Fruit fly (Drosophila melanogaster) whole organism, embryonic: ENCODE data around the gene CG32354.

Source experiments
- Aef1 ChIP-seq: fragments of 200-800 bp; sonication (Bioruptor generic); IDR thresholded peaks from 3 replicates; pipeline ENCODE4 v1.3.6; 2022; ENCODE audit warnings: missing biosample characterization, missing genetic modification characterization
- B-H2 ChIP-seq: fragments of 200-800 bp; sonication (Bioruptor generic); optimal IDR thresholded peaks from 2 replicates; lab custom pipeline; 2018; ENCODE audit warnings: missing biosample characterization, mild to moderate bottlenecking, missing genetic modification characterization
- BtbVII ChIP-seq: fragments of 200-800 bp; sonication (Bioruptor generic); optimal IDR thresholded peaks from 3 replicates; lab custom pipeline; 2017; ENCODE audit warnings: missing biosample characterization, mild to moderate bottlenecking, missing genetic modification characterization
- Bteb2 ChIP-seq: fragments of 200-800 bp; sonication (Bioruptor generic); optimal IDR thresholded peaks from 2 replicates; lab custom pipeline; 2016; ENCODE audit warnings: missing biosample characterization, missing genetic modification characterization
- CG10543 ChIP-seq: fragments of 200-800 bp; sonication (Bioruptor generic); optimal IDR thresholded peaks from 3 replicates; lab custom pipeline; 2017; ENCODE audit warnings: missing biosample characterization, mild to moderate bottlenecking, missing genetic modification characterization, moderate library complexity
- CG10979 ChIP-seq: fragments of 200-800 bp; sonication (Bioruptor generic); optimal IDR thresholded peaks from 2 replicates; lab custom pipeline; 2018; ENCODE audit warnings: missing biosample characterization, mild to moderate bottlenecking, missing genetic modification characterization, moderate library complexity
- CG12155 ChIP-seq: fragments of 200-800 bp; sonication (Bioruptor generic); optimal IDR thresholded peaks from 3 replicates; lab custom pipeline; 2016; ENCODE audit warnings: missing biosample characterization, missing genetic modification characterization
- CG12219 ChIP-seq: fragments of 200-800 bp; sonication (Bioruptor generic); optimal IDR thresholded peaks from 3 replicates; lab custom pipeline; 2018; ENCODE audit warnings: missing biosample characterization, mild to moderate bottlenecking, missing genetic modification characterization
- CG13424 ChIP-seq: fragments of 200-800 bp; sonication (Bioruptor generic); optimal IDR thresholded peaks from 2 replicates; lab custom pipeline; 2019; ENCODE audit warnings: missing biosample characterization, mild to moderate bottlenecking, missing genetic modification characterization, moderate library complexity
- CG14965 ChIP-seq: fragments of 200-800 bp; sonication (Bioruptor generic); optimal IDR thresholded peaks from 2 replicates; lab custom pipeline; 2016; ENCODE audit warnings: missing biosample characterization, missing genetic modification characterization, borderline replicate concordance
- CG15479 ChIP-seq: fragments of 200-800 bp; sonication (Bioruptor generic); optimal IDR thresholded peaks from 3 replicates; lab custom pipeline; 2019; ENCODE audit warnings: missing biosample characterization, mild to moderate bottlenecking, missing genetic modification characterization, moderate library complexity
- CG18476 ChIP-seq: fragments of 200-800 bp; sonication (Bioruptor generic); optimal IDR thresholded peaks from 2 replicates; lab custom pipeline; 2016; ENCODE audit warnings: missing biosample characterization, mild to moderate bottlenecking, missing genetic modification characterization
- CG2199 ChIP-seq: fragments of 200-800 bp; sonication (Bioruptor generic); IDR thresholded peaks from 3 replicates; pipeline ENCODE4 v1.3.6; 2022; ENCODE audit warnings: missing biosample characterization, missing genetic modification characterization
- CG3281 ChIP-seq: fragments of 200-800 bp; sonication (Bioruptor generic); optimal IDR thresholded peaks from 3 replicates; lab custom pipeline; 2017; ENCODE audit warnings: missing biosample characterization, mild to moderate bottlenecking, missing genetic modification characterization
- CG33213 ChIP-seq: fragments of 200-800 bp; sonication (Bioruptor generic); optimal IDR thresholded peaks from 3 replicates; lab custom pipeline; 2016; ENCODE audit warnings: missing biosample characterization, missing genetic modification characterization
- CG4707 ChIP-seq: fragments of 200-800 bp; sonication (Bioruptor generic); optimal IDR thresholded peaks from 2 replicates; lab custom pipeline; 2018; ENCODE audit warnings: missing biosample characterization, mild to moderate bottlenecking, missing genetic modification characterization, moderate library complexity
- CG7786 ChIP-seq: fragments of 200-800 bp; sonication (Bioruptor generic); optimal IDR thresholded peaks from 2 replicates; lab custom pipeline; 2016; ENCODE audit warnings: missing biosample characterization, missing genetic modification characterization
- CG8478 ChIP-seq: fragments of >200 bp; optimal IDR thresholded peaks from 2 replicates; lab custom pipeline; 2018
- CG9797 ChIP-seq: fragments of 200-800 bp; sonication (Bioruptor generic); optimal IDR thresholded peaks from 3 replicates; lab custom pipeline; 2018; ENCODE audit warnings: missing biosample characterization, mild to moderate bottlenecking, missing genetic modification characterization
- Drgx ChIP-seq: fragments of 200-800 bp; sonication (Bioruptor generic); IDR thresholded peaks from 2 replicates; pipeline ENCODE4 v1.3.6; 2022; ENCODE audit warnings: missing biosample characterization, missing genetic modification characterization
- Elba2 ChIP-seq: fragments of 200-800 bp; sonication (Bioruptor generic); optimal IDR thresholded peaks from 3 replicates; lab custom pipeline; 2016; ENCODE audit warnings: missing biosample characterization, missing genetic modification characterization
- Fer3 ChIP-seq: fragments of 200-800 bp; sonication (Bioruptor generic); optimal IDR thresholded peaks from 2 replicates; lab custom pipeline; 2018; ENCODE audit warnings: missing biosample characterization, mild to moderate bottlenecking, missing genetic modification characterization, moderate library complexity
- GATAe ChIP-seq: fragments of 200-800 bp; sonication (Bioruptor generic); conservative IDR thresholded peaks from 2 replicates; pipeline ENCODE4 v1.3.6; 2022; ENCODE audit warnings: missing biosample characterization, missing genetic modification characterization
- HLH3B ChIP-seq: fragments of 200-800 bp; sonication (Bioruptor generic); IDR thresholded peaks from 2 replicates; pipeline ENCODE4 v1.3.6; 2022; ENCODE audit warnings: missing biosample characterization, missing genetic modification characterization
- Hand ChIP-seq: fragments of 200-800 bp; sonication (Bioruptor generic); optimal IDR thresholded peaks from 2 replicates; lab custom pipeline; 2017; ENCODE audit warnings: mild to moderate bottlenecking, missing biosample characterization, missing genetic modification reagents, missing genetic modification characterization
- Hey ChIP-seq: fragments of 200-800 bp; sonication (Bioruptor generic); optimal IDR thresholded peaks from 3 replicates; lab custom pipeline; 2018; ENCODE audit warnings: missing biosample characterization, mild to moderate bottlenecking, missing genetic modification characterization
- Hmx ChIP-seq: fragments of 200-800 bp; sonication (Bioruptor generic); optimal IDR thresholded peaks from 2 replicates; lab custom pipeline; 2016; ENCODE audit warnings: missing biosample characterization, missing genetic modification characterization
- Lim3 ChIP-seq: fragments of 200-800 bp; sonication (Bioruptor generic); IDR thresholded peaks from 2 replicates; pipeline ENCODE4 v1.3.6; 2022; ENCODE audit warnings: missing biosample characterization, missing genetic modification characterization
- Oaz ChIP-seq: fragments of 200-800 bp; sonication (Bioruptor generic); IDR thresholded peaks from 2 replicates; pipeline ENCODE4 v1.3.6; 2022; ENCODE audit warnings: missing biosample characterization, missing genetic modification characterization
- Rx ChIP-seq: fragments of 200-800 bp; sonication (Bioruptor generic); IDR thresholded peaks from 2 replicates; pipeline ENCODE4 v1.3.6; 2022; ENCODE audit warnings: missing biosample characterization, missing genetic modification characterization
- Ssrp ChIP-seq: fragments of 200-800 bp; sonication (Bioruptor generic); optimal IDR thresholded peaks from 2 replicates; lab custom pipeline; 2018; ENCODE audit warnings: missing biosample characterization, mild to moderate bottlenecking, missing genetic modification characterization, moderate library complexity
- TFAM ChIP-seq: fragments of 200-800 bp; sonication (Bioruptor generic); optimal IDR thresholded peaks from 2 replicates; lab custom pipeline; 2017; ENCODE audit warnings: missing biosample characterization, missing genetic modification characterization, inconsistent platforms
- Usf ChIP-seq: fragments of 200-800 bp; sonication (Bioruptor generic); optimal IDR thresholded peaks from 2 replicates; lab custom pipeline; 2017; ENCODE audit warnings: missing genotype, missing biosample characterization, missing genetic modification characterization
- amos ChIP-seq: fragments of 200-800 bp; sonication (Bioruptor generic); IDR thresholded peaks from 2 replicates; pipeline ENCODE4 v1.3.6; 2022; ENCODE audit warnings: missing biosample characterization, missing genetic modification characterization; ENCODE audit not compliant: partially characterized antibody
- ara ChIP-seq: fragments of 200-800 bp; sonication (Bioruptor generic); IDR thresholded peaks from 2 replicates; pipeline ENCODE4 v1.3.6; 2022; ENCODE audit warnings: missing biosample characterization, missing genetic modification characterization
- cato ChIP-seq: fragments of 200-800 bp; sonication (Bioruptor generic); optimal IDR thresholded peaks from 2 replicates; lab custom pipeline; 2016; ENCODE audit warnings: missing biosample characterization, missing genetic modification characterization, borderline replicate concordance
- ci ChIP-seq: fragments of 200-800 bp; sonication (Bioruptor generic); IDR thresholded peaks from 3 replicates; pipeline ENCODE4 v1.3.6; 2022; ENCODE audit warnings: missing biosample characterization, missing genetic modification characterization
- dati ChIP-seq: fragments of 200-800 bp; sonication (Bioruptor generic); IDR thresholded peaks from 2 replicates; pipeline ENCODE4 v1.3.6; 2022; ENCODE audit warnings: missing biosample characterization, missing genetic modification characterization
- en ChIP-seq: fragments of 200-800 bp; sonication (Bioruptor generic); optimal IDR thresholded peaks from 2 replicates; lab custom pipeline; 2016; ENCODE audit warnings: missing biosample characterization, missing genetic modification characterization
- fru ChIP-seq: fragments of >200 bp; optimal IDR thresholded peaks from 2 replicates; lab custom pipeline; 2017
- gem ChIP-seq: fragments of 200-800 bp; sonication (Bioruptor generic); optimal IDR thresholded peaks from 2 replicates; lab custom pipeline; 2019; ENCODE audit warnings: missing biosample characterization, mild to moderate bottlenecking, missing genetic modification characterization, moderate library complexity
- gsb-n ChIP-seq: fragments of 200-800 bp; sonication (Bioruptor generic); optimal IDR thresholded peaks from 3 replicates; lab custom pipeline; 2018; ENCODE audit warnings: missing biosample characterization, mild to moderate bottlenecking, missing genetic modification characterization
- nerfin-2 ChIP-seq: fragments of 200-800 bp; sonication (Bioruptor generic); IDR thresholded peaks from 2 replicates; pipeline ENCODE4 v1.3.6; 2022; ENCODE audit warnings: missing biosample characterization, missing genetic modification characterization; ENCODE audit not compliant: partially characterized antibody
- pzg ChIP-seq: fragments of 200-800 bp; sonication (Bioruptor generic); optimal IDR thresholded peaks from 3 replicates; lab custom pipeline; 2018; ENCODE audit warnings: missing biosample characterization, mild to moderate bottlenecking, missing genetic modification characterization, moderate library complexity
- seq ChIP-seq: fragments of 200-800 bp; sonication (Bioruptor generic); IDR thresholded peaks from 2 replicates; pipeline ENCODE4 v1.3.6; 2022; ENCODE audit warnings: missing biosample characterization, missing genetic modification characterization
- slbo ChIP-seq: fragments of 200-800 bp; sonication (Bioruptor generic); IDR thresholded peaks from 2 replicates; pipeline ENCODE4 v1.3.6; 2022; ENCODE audit warnings: missing biosample characterization, missing genetic modification characterization
- tap ChIP-seq: fragments of 200-800 bp; optimal IDR thresholded peaks from 3 replicates; lab custom pipeline; 2019; ENCODE audit warnings: missing biosample characterization, mild to moderate bottlenecking, missing genetic modification characterization, moderate library complexity
- tna ChIP-seq: fragments of 200-800 bp; sonication (Bioruptor generic); IDR thresholded peaks from 2 replicates; pipeline ENCODE4 v1.3.6; 2022; ENCODE audit warnings: missing biosample characterization, missing genetic modification characterization; ENCODE audit not compliant: partially characterized antibody
- trh ChIP-seq: fragments of 200-800 bp; sonication (Bioruptor generic); optimal IDR thresholded peaks from 2 replicates; lab custom pipeline; 2016; ENCODE audit warnings: missing biosample characterization, missing genetic modification characterization
- ttk ChIP-seq: fragments of 200-800 bp; sonication (Bioruptor generic); IDR thresholded peaks from 2 replicates; pipeline ENCODE4 v2.1.2; 2022; ENCODE audit warnings: missing biosample characterization, missing genetic modification characterization
- usp ChIP-seq: fragments of >200 bp; optimal IDR thresholded peaks from 2 replicates; lab custom pipeline; 2017; ENCODE audit warnings: missing biosample characterization, missing genetic modification characterization
- zen2 ChIP-seq: fragments of 200-800 bp; sonication (Bioruptor generic); IDR thresholded peaks from 3 replicates; pipeline ENCODE4 v1.3.6; 2022; ENCODE audit warnings: missing biosample characterization, missing genetic modification characterization; ENCODE audit not compliant: partially characterized antibody

Gene CG32354

DNA sequence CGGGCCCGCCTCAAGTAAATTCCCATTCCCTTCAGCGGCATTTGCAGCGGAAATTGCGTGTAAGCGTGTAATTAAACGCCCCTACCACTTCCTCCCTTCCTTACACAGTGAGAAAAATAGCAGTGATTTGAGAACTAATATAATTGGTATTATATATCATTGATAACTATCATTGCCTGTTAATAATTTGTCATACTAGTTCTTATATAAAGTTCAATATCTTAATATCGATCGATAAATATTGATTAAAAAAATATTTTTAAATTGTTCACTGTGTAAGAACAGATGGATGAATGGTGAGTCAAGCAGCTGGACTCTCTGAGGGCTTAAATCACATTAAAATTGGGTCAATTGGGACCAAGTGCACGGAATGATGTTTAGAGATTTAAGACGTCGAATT lies 23.0 kb upstream of the CG32354 start (continued):
- TF ChIP-seq CG18476 (GFP tag; lab: Kevin White, UChicago): no peak
- no peak for TF ChIP-seq ci (GFP tag; lab: Robert Waterston, UW)
- no peak for TF ChIP-seq CG8478
- no peak for TF ChIP-seq amos (GFP tag; lab: Robert Waterston, UW)
- TF ChIP-seq Hey (tag; lab: Kevin White, UChicago): no peak
- 0 out of 2 replicates have a peak, but pooled peaks have one; percentile 33 for TF ChIP-seq seq (GFP tag; lab: Robert Waterston, UW)
- TF ChIP-seq gem (tag; lab: Kevin White, UChicago): peak; percentile 53
- TF ChIP-seq ara (GFP tag; lab: Robert Waterston, UW): 0 out of 2 replicates have a peak, but pooled peaks have one; percentile 5
- no peak for TF ChIP-seq Elba2 (GFP tag; lab: Kevin White, UChicago)
- TF ChIP-seq Usf (GFP tag; lab: Kevin White, UChicago): no peak
- TF ChIP-seq CG9797 (GFP tag; lab: Kevin White, UChicago): no peak
- TF ChIP-seq CG3281 (GFP tag; lab: Kevin White, UChicago): peak; percentile 30
- peak; percentile 33; the same call in 1 of the 2 replicates for TF ChIP-seq Drgx (GFP tag; lab: Robert Waterston, UW)
- no peak for TF ChIP-seq Hmx
- peak; percentile 17 for TF ChIP-seq CG13424 (tag; lab: Kevin White, UChicago)
- TF ChIP-seq CG12219 (GFP tag; lab: Kevin White, UChicago): no peak
- TF ChIP-seq GATAe (GFP tag; lab: Robert Waterston, UW): no peak
- no peak for TF ChIP-seq nerfin-2
- TF ChIP-seq trh: no peak
- no peak for TF ChIP-seq fru
- no peak for TF ChIP-seq Aef1 (GFP tag; lab: Robert Waterston, UW)
- TF ChIP-seq CG2199 (GFP tag; lab: Robert Waterston, UW): peak; percentile 58; the same call in 1 of the 3 replicates
- no peak for TF ChIP-seq B-H2 (GFP tag; lab: Kevin White, UChicago)
- peak; percentile 74 for TF ChIP-seq CG10979 (tag; lab: Kevin White, UChicago)
- peak; percentile 52 for TF ChIP-seq slbo
- TF ChIP-seq zen2 (GFP tag; lab: Robert Waterston, UW): no peak
- peak; percentile 8 for TF ChIP-seq Ssrp
- no peak for TF ChIP-seq CG12155 (GFP tag; lab: Kevin White, UChicago)
- TF ChIP-seq pzg (GFP tag; lab: Kevin White, UChicago): no peak
- no peak for TF ChIP-seq TFAM
- no peak for TF ChIP-seq CG14965 (GFP tag; lab: Kevin White, UChicago)
- TF ChIP-seq usp (GFP tag; lab: Kevin White, UChicago): no peak
- no peak for TF ChIP-seq dati (GFP tag; lab: Robert Waterston, UW)
- no peak for TF ChIP-seq Oaz (GFP tag; lab: Robert Waterston, UW)
- TF ChIP-seq CG15479 (GFP tag; lab: Kevin White, UChicago): no peak
- no peak for TF ChIP-seq tna (GFP tag; lab: Robert Waterston, UW)
- TF ChIP-seq en (GFP tag; lab: Kevin White, UChicago): no peak
- peak; percentile 47; the same call in 1 of the 2 replicates for TF ChIP-seq ttk
- TF ChIP-seq Hand (GFP tag; lab: Kevin White, UChicago): no peak
- no peak for TF ChIP-seq CG7786 (GFP tag; lab: Kevin White, UChicago)
- TF ChIP-seq HLH3B (GFP tag; lab: Robert Waterston, UW): peak; percentile 65
- TF ChIP-seq Lim3 (GFP tag; lab: Robert Waterston, UW): no peak
- TF ChIP-seq CG10543 (GFP tag; lab: Kevin White, UChicago): no peak
- TF ChIP-seq Bteb2 (GFP tag; lab: Kevin White, UChicago): no peak
- TF ChIP-seq Fer3: peak; percentile 60
- no peak for TF ChIP-seq cato (GFP tag; lab: Kevin White, UChicago)
- TF ChIP-seq Rx (GFP tag; lab: Robert Waterston, UW): no peak
- no peak for TF ChIP-seq CG33213
- TF ChIP-seq BtbVII: no peak
- no peak for TF ChIP-seq gsb-n (tag; lab: Kevin White, UChicago)
- no peak for TF ChIP-seq CG4707 (GFP tag; lab: Kevin White, UChicago)
- TF ChIP-seq tap (tag; lab: Kevin White, UChicago): peak; percentile 81
